Worm (Caenorhabditis elegans): ENCODE data around the gene ZC317.2.
A peak's percentile ranks its signal among the peaks of the same experiment; 100 is the strongest.

DNA sequence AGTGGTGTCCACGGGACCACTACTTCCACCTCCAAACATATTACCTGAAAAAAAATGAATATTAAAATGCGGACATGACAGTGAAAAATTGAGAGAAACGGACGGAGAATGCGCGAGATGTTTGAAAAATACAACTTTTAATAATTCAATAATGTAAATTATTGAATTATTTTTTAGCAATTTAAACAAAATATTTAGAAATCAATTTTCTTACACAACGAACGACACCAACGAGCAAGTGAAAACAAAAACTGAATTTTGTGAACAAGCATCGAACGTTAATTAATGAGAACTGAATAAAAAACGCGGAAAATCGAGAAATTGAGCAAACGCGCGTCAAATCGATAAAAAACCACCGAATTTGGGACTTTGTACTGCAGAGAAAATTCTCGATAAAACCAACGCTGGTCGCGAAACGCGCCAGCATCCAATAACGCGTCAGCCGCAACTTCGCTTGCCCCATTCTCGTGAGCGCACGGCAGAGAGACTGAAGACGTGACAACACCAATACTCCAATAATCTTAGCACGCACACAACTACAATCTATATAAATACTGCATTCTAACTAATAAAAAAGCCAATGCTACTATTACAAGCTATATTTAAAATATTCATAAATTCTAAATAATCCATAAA lies 45.0 kb downstream of the ZC317.2 start, which contains the start of the genes dnj-19 and nhr-47:
- TF ChIP-seq elt-2 (tag; optimal IDR thresholded peaks at IDR 0.05) (peak; percentile 74), nhr-11 (tag; optimal IDR thresholded peaks at IDR 0.05) (no peak), pha-4 (tag; optimal IDR thresholded peaks at IDR 0.05) (no peak), tbx-2 (tag; optimal IDR thresholded peaks at IDR 0.05) (peak; percentile 64), ceh-30 (tag; optimal IDR thresholded peaks at IDR 0.05) (peak; percentile 80)

All from whole organism, late embryonic.